Fruit fly (Drosophila melanogaster) whole organism, embryonic: ENCODE results near the gene Bacc.

Experiments used
- CG10209 ChIP-seq: fragments of 200-800 bp; sonication (Bioruptor generic); optimal IDR thresholded peaks from 3 replicates; lab custom pipeline; 2017; ENCODE audit warnings: missing biosample characterization, mild to moderate bottlenecking, missing genetic modification characterization, missing genetic modification reagents
- CG10462 ChIP-seq: fragments of 200-800 bp; sonication (Bioruptor generic); optimal IDR thresholded peaks from 2 replicates; lab custom pipeline; 2016; ENCODE audit warnings: missing biosample characterization, missing genetic modification characterization
- CG11085 ChIP-seq: fragments of 200-800 bp; sonication (Bioruptor generic); IDR thresholded peaks from 2 replicates; pipeline ENCODE4 v1.3.6; 2022; ENCODE audit warnings: missing biosample characterization, missing genetic modification characterization
- CG12769 ChIP-seq: fragments of 200-800 bp; sonication (Bioruptor generic); optimal IDR thresholded peaks from 2 replicates; lab custom pipeline; 2019; ENCODE audit warnings: missing biosample characterization, mild to moderate bottlenecking, missing genetic modification characterization, moderate library complexity
- CG13287 ChIP-seq: fragments of 200-800 bp; sonication (Bioruptor generic); IDR thresholded peaks from 2 replicates; pipeline ENCODE4 v1.3.6; 2022; ENCODE audit warnings: missing biosample characterization, missing genetic modification characterization; ENCODE audit not compliant: partially characterized antibody
- CG14014 ChIP-seq: fragments of 200-800 bp; sonication (Bioruptor generic); IDR thresholded peaks from 2 replicates; pipeline ENCODE4 v1.3.6; 2022; ENCODE audit warnings: missing biosample characterization, missing genetic modification characterization
- CG14965 ChIP-seq: fragments of 200-800 bp; sonication (Bioruptor generic); optimal IDR thresholded peaks from 2 replicates; lab custom pipeline; 2016; ENCODE audit warnings: missing biosample characterization, missing genetic modification characterization, borderline replicate concordance
- CG16779 ChIP-seq: fragments of 200-800 bp; sonication (Bioruptor generic); IDR thresholded peaks from 2 replicates; pipeline ENCODE4 v1.3.6; 2022; ENCODE audit warnings: missing biosample characterization, missing genetic modification characterization
- CG16815 ChIP-seq: fragments of 200-800 bp; sonication (Bioruptor generic); optimal IDR thresholded peaks from 3 replicates; lab custom pipeline; 2017; ENCODE audit warnings: missing biosample characterization, mild to moderate bottlenecking, missing genetic modification characterization
- CG16863 ChIP-seq: fragments of 200-800 bp; sonication (Bioruptor generic); optimal IDR thresholded peaks from 3 replicates; lab custom pipeline; 2016; ENCODE audit warnings: missing biosample characterization, missing genetic modification characterization
- CG17912 ChIP-seq: fragments of 200-800 bp; sonication (Bioruptor generic); optimal IDR thresholded peaks from 2 replicates; lab custom pipeline; 2018; ENCODE audit warnings: missing biosample characterization, mild to moderate bottlenecking, missing genetic modification characterization
- CG18619 ChIP-seq: fragments of 200-800 bp; sonication (Bioruptor generic); optimal IDR thresholded peaks from 3 replicates; lab custom pipeline; 2017; ENCODE audit warnings: missing biosample characterization, mild to moderate bottlenecking, missing genetic modification characterization
- CG18764 ChIP-seq: fragments of 200-800 bp; sonication (Bioruptor generic); optimal IDR thresholded peaks from 3 replicates; lab custom pipeline; 2016; ENCODE audit warnings: missing biosample characterization, missing genetic modification characterization
- CG2678 ChIP-seq: fragments of 200-800 bp; sonication (Bioruptor generic); optimal IDR thresholded peaks from 3 replicates; lab custom pipeline; 2019; ENCODE audit warnings: missing biosample characterization, mild to moderate bottlenecking, missing genetic modification characterization, moderate library complexity
- CG30403 ChIP-seq: fragments of 200-800 bp; sonication (Bioruptor generic); optimal IDR thresholded peaks from 3 replicates; lab custom pipeline; 2016; ENCODE audit warnings: missing biosample characterization, missing genetic modification characterization
- CG32772 ChIP-seq: fragments of 200-800 bp; sonication (Bioruptor generic); IDR thresholded peaks from 2 replicates; pipeline ENCODE4 v1.3.6; 2022; ENCODE audit warnings: missing biosample characterization, missing genetic modification characterization
- CG33557 ChIP-seq: fragments of 200-800 bp; sonication (Bioruptor generic); optimal IDR thresholded peaks from 2 replicates; lab custom pipeline; 2019; ENCODE audit warnings: missing biosample characterization, mild to moderate bottlenecking, missing genetic modification characterization, moderate library complexity
- CG7745 ChIP-seq: fragments of 200-800 bp; sonication (Bioruptor generic); optimal IDR thresholded peaks from 2 replicates; lab custom pipeline; 2018; ENCODE audit warnings: missing biosample characterization, mild to moderate bottlenecking, missing genetic modification characterization, moderate library complexity
- Dp ChIP-seq: fragments of 200-800 bp; sonication (Bioruptor generic); optimal IDR thresholded peaks from 2 replicates; lab custom pipeline; 2018; ENCODE audit warnings: missing biosample characterization, mild to moderate bottlenecking, missing genetic modification characterization, moderate library complexity
- Fer1 ChIP-seq: fragments of 200-800 bp; sonication (Bioruptor generic); optimal IDR thresholded peaks from 2 replicates; lab custom pipeline; 2017; ENCODE audit warnings: missing biosample characterization, mild to moderate bottlenecking, missing genetic modification characterization
- Fer2 ChIP-seq: fragments of 200-800 bp; sonication (Bioruptor generic); optimal IDR thresholded peaks from 2 replicates; lab custom pipeline; 2018; ENCODE audit warnings: missing biosample characterization, mild to moderate bottlenecking, missing genetic modification characterization, moderate library complexity
- HHEX ChIP-seq: fragments of 200-800 bp; sonication (Bioruptor generic); optimal IDR thresholded peaks from 3 replicates; lab custom pipeline; 2017; ENCODE audit warnings: missing biosample characterization, mild to moderate bottlenecking, missing genetic modification characterization, missing genetic modification reagents
- HLH3B ChIP-seq: fragments of 200-800 bp; sonication (Bioruptor generic); IDR thresholded peaks from 2 replicates; pipeline ENCODE4 v1.3.6; 2022; ENCODE audit warnings: missing biosample characterization, missing genetic modification characterization
- Hand ChIP-seq: fragments of 200-800 bp; sonication (Bioruptor generic); optimal IDR thresholded peaks from 2 replicates; lab custom pipeline; 2017; ENCODE audit warnings: mild to moderate bottlenecking, missing biosample characterization, missing genetic modification reagents, missing genetic modification characterization
- Hr51 ChIP-seq, 2 experiments: fragments of 200-800 bp; sonication (Bioruptor generic); optimal IDR thresholded peaks; 2 replicates in 1 of 2; 3 replicates in 1 of 2; lab custom pipeline; 2016 to 2018; ENCODE audit warnings: missing biosample characterization in 2 of 2, missing genetic modification characterization in 2 of 2, mild to moderate bottlenecking in 1 of 2, moderate library complexity in 1 of 2
- Rx ChIP-seq: fragments of 200-800 bp; sonication (Bioruptor generic); IDR thresholded peaks from 2 replicates; pipeline ENCODE4 v1.3.6; 2022; ENCODE audit warnings: missing biosample characterization, missing genetic modification characterization
- Sry-δ ChIP-seq: fragments of 200-800 bp; sonication (Bioruptor generic); optimal IDR thresholded peaks from 2 replicates; lab custom pipeline; 2016; ENCODE audit warnings: missing biosample characterization, missing genetic modification characterization
- Trl ChIP-seq, 3 experiments: fragments of >200 bp in 2 of 3; fragments of 200-800 bp in 1 of 3; sonication (Bioruptor generic) in 1 of 3; optimal IDR thresholded peaks; 2 replicates in 1 of 3; 3 replicates in 2 of 3; lab custom pipeline; 2016 to 2017; ENCODE audit warnings: missing biosample characterization in 1 of 3, missing genetic modification characterization in 1 of 3
- Xbp1 ChIP-seq: fragments of 200-800 bp; sonication (Bioruptor generic); optimal IDR thresholded peaks from 3 replicates; lab custom pipeline; 2016; ENCODE audit warnings: missing biosample characterization, mild to moderate bottlenecking, missing genetic modification characterization
- Xrp1 ChIP-seq: fragments of 200-800 bp; sonication (Bioruptor generic); IDR thresholded peaks from 2 replicates; pipeline ENCODE4 v1.3.6; 2022; ENCODE audit warnings: missing biosample characterization, missing genetic modification characterization
- ac ChIP-seq: fragments of 200-800 bp; sonication (Bioruptor generic); optimal IDR thresholded peaks from 3 replicates; lab custom pipeline; 2017; ENCODE audit warnings: missing biosample characterization, mild to moderate bottlenecking, missing genetic modification characterization
- ap ChIP-seq: fragments of 200-800 bp; sonication (Bioruptor generic); IDR thresholded peaks from 2 replicates; pipeline ENCODE4 v1.3.6; 2022; ENCODE audit warnings: missing biosample characterization, missing genetic modification characterization
- esg ChIP-seq: fragments of 200-800 bp; sonication (Bioruptor generic); conservative IDR thresholded peaks from 2 replicates; pipeline ENCODE4 v1.3.6; 2022; ENCODE audit warnings: missing biosample characterization, missing genetic modification characterization
- fd64A ChIP-seq: fragments of 200-800 bp; sonication (Bioruptor generic); optimal IDR thresholded peaks from 3 replicates; lab custom pipeline; 2018; ENCODE audit warnings: missing biosample characterization, mild to moderate bottlenecking, missing genetic modification characterization
- gt ChIP-seq: fragments of 200-800 bp; sonication (Bioruptor generic); IDR thresholded peaks from 2 replicates; pipeline ENCODE4 v1.3.6; 2022; ENCODE audit warnings: missing biosample characterization, missing genetic modification characterization
- kay ChIP-seq: fragments of 200-800 bp; sonication (Bioruptor generic); optimal IDR thresholded peaks from 2 replicates; lab custom pipeline; 2016; ENCODE audit warnings: missing biosample characterization, missing genetic modification characterization
- lab ChIP-seq: fragments of 200-800 bp; sonication (Bioruptor generic); optimal IDR thresholded peaks from 3 replicates; lab custom pipeline; 2017; ENCODE audit warnings: missing biosample characterization, missing genetic modification characterization, mild to moderate bottlenecking, moderate library complexity, missing genetic modification reagents
- pb ChIP-seq: fragments of 200-800 bp; sonication (Bioruptor generic); optimal IDR thresholded peaks from 3 replicates; lab custom pipeline; 2016; ENCODE audit warnings: missing biosample characterization, missing genetic modification characterization
- prd ChIP-seq, 3 experiments: fragments of >200 bp in 2 of 3; fragments of 200-800 bp in 1 of 3; sonication (Bioruptor generic) in 1 of 3; optimal IDR thresholded peaks in 2 of 3; IDR thresholded peaks in 1 of 3; 2 replicates in 2 of 3; 3 replicates in 1 of 3; pipeline versions ENCODE4 v1.3.6 to Lab custom; 2017 to 2022; ENCODE audit warnings: missing biosample characterization in 1 of 3, missing genetic modification characterization in 1 of 3
- pum ChIP-seq: fragments of 200-800 bp; sonication (Bioruptor generic); optimal IDR thresholded peaks from 2 replicates; lab custom pipeline; 2016; ENCODE audit warnings: missing biosample characterization, missing genetic modification characterization
- sna ChIP-seq: fragments of 200-800 bp; sonication (Bioruptor generic); IDR thresholded peaks from 2 replicates; pipeline ENCODE4 v1.3.6; 2022; ENCODE audit warnings: missing biosample characterization, missing genetic modification characterization; ENCODE audit not compliant: partially characterized antibody
- sqz ChIP-seq: fragments of 200-800 bp; sonication (Bioruptor generic); optimal IDR thresholded peaks from 3 replicates; lab custom pipeline; 2018; ENCODE audit warnings: missing biosample characterization, mild to moderate bottlenecking, missing genetic modification characterization
- stwl ChIP-seq: fragments of 200-800 bp; sonication (Bioruptor generic); optimal IDR thresholded peaks from 3 replicates; lab custom pipeline; 2018; ENCODE audit warnings: missing biosample characterization, mild to moderate bottlenecking, missing genetic modification characterization, moderate library complexity
- tio ChIP-seq: fragments of 200-800 bp; sonication (Bioruptor generic); optimal IDR thresholded peaks from 2 replicates; lab custom pipeline; 2017; ENCODE audit warnings: missing biosample characterization, missing genetic modification characterization, inconsistent platforms
- trh ChIP-seq: fragments of 200-800 bp; sonication (Bioruptor generic); optimal IDR thresholded peaks from 2 replicates; lab custom pipeline; 2016; ENCODE audit warnings: missing biosample characterization, missing genetic modification characterization
- twi ChIP-seq: fragments of 200-800 bp; optimal IDR thresholded peaks from 2 replicates; lab custom pipeline; 2019; ENCODE audit warnings: missing biosample characterization, mild to moderate bottlenecking, missing genetic modification characterization, moderate library complexity
- vfl ChIP-seq: fragments of 200-800 bp; sonication (Bioruptor generic); optimal IDR thresholded peaks from 2 replicates; lab custom pipeline; 2016; ENCODE audit warnings: missing biosample characterization, missing genetic modification characterization
- zfh2 ChIP-seq: fragments of 200-800 bp; sonication (Bioruptor generic); optimal IDR thresholded peaks from 2 replicates; lab custom pipeline; 2016; ENCODE audit warnings: missing biosample characterization, missing genetic modification characterization

Gene Bacc

DNA sequence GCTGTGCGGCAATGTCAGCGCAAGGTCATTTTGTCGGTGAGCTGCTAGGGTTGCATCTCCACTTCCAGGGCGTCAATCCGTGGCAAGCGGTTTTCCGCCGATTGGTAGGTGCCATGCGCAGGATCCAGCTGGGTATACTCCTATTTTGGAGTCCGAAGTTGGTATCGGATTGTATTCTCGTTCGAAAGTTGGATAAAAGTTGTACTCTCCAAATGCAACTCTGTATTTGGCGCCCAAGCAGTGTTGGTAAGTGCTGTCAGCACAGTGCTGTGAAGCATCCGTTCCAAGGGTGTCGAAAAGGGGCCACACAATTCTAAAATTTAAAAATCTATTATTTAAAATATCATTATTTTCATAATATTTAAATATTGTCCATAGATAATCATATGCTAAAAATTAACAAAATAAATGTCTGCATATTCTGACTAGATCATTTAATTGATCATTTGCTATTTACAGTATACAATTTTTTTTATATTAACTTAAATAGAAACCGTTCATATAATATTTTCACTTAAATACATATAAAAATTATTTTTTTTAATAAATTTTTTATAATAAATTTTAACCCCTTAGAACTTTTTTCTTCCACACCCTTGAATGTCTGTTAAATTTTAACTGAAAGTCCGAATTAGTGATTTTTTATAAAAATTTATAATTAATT lies 3.6 kb upstream of the Bacc start (continued):
- TF ChIP-seq CG16779 (peak; percentile 81), CG14014 (GFP tag; lab: Robert Waterston, UW) (peak; percentile 87), CG14965 (GFP tag; lab: Kevin White, UChicago) (no peak), pb (GFP tag; lab: Kevin White, UChicago) (peak; percentile 75), CG7745 (tag; lab: Kevin White, UChicago) (no peak), CG33557 (peak; percentile 67), Fer1 (GFP tag; lab: Kevin White, UChicago) (peak; percentile 89), CG32772 (GFP tag; lab: Robert Waterston, UW) (peak; percentile 84), CG12769 (tag; lab: Kevin White, UChicago) (no peak), CG30403 (peak; percentile 90), CG16815 (peak; percentile 76), Sry-δ (GFP tag; lab: Kevin White, UChicago) (peak; percentile 63), lab (GFP tag; lab: Kevin White, UChicago) (peak; percentile 94), CG10462 (GFP tag; lab: Kevin White, UChicago) (peak; percentile 70), sna (GFP tag; lab: Robert Waterston, UW) (no peak; the same call in 1 of the 2 replicates), CG2678 (peak; percentile 94), zfh2 (GFP tag; lab: Kevin White, UChicago) (peak; percentile 92), CG18619 (GFP tag; lab: Kevin White, UChicago) (peak; percentile 87), Xrp1 (GFP tag; lab: Robert Waterston, UW) (peak; percentile 89), HHEX (GFP tag; lab: Kevin White, UChicago) (peak; percentile 90), ap (peak; percentile 64; the same call in 1 of the 2 replicates), CG13287 (GFP tag; lab: Robert Waterston, UW) (peak; percentile 73), Fer2 (tag; lab: Kevin White, UChicago) (peak; percentile 82), twi (peak; percentile 81), tio (GFP tag; lab: Kevin White, UChicago) (no peak), CG10209 (GFP tag; lab: Kevin White, UChicago) (peak; percentile 88), ac (GFP tag; lab: Kevin White, UChicago) (no peak), prd (optimal IDR thresholded peaks at IDR 0.05; lab: Kevin White, UChicago) (no peak), prd (GFP tag; IDR thresholded peaks at IDR 0.05; lab: Robert Waterston, UW) (peak; percentile 90), CG18764 (GFP tag; lab: Kevin White, UChicago) (peak; percentile 79), Xbp1 (peak; percentile 92), Rx (GFP tag; lab: Robert Waterston, UW) (peak; percentile 69), Hand (GFP tag; lab: Kevin White, UChicago) (peak; percentile 67), fd64A (GFP tag; lab: Kevin White, UChicago) (peak; percentile 31), sqz (GFP tag; lab: Kevin White, UChicago) (peak; percentile 73), HLH3B (GFP tag; lab: Robert Waterston, UW) (peak; percentile 88), pum (GFP tag; lab: Kevin White, UChicago) (peak; percentile 71), Dp (GFP tag; lab: Kevin White, UChicago) (peak; percentile 84), stwl (tag; lab: Kevin White, UChicago) (peak; percentile 94), kay (GFP tag; lab: Kevin White, UChicago) (peak; percentile 65), CG17912 (peak; percentile 88), Trl (optimal IDR thresholded peaks at IDR 0.05; lab: Kevin White, UChicago) (no peak), Trl (GFP tag; optimal IDR thresholded peaks at IDR 0.05; lab: Kevin White, UChicago) (peak; percentile 81), vfl (GFP tag; lab: Kevin White, UChicago) (peak; percentile 83), trh (GFP tag; lab: Kevin White, UChicago) (peak; percentile 68), esg (GFP tag; lab: Robert Waterston, UW) (peak; percentile 80), CG16863 (peak; percentile 60), CG11085 (peak; percentile 91), Hr51 (GFP tag; optimal IDR thresholded peaks at IDR 0.05; lab: Kevin White, UChicago) (peak; percentile 89 to 91), gt (GFP tag; lab: Robert Waterston, UW) (peak; percentile 63; the same call in 1 of the 2 replicates)
